Worm (Caenorhabditis elegans) whole organism, L3 larva: ENCODE data around the gene D2024.18.
"Not testable (repeated sequence)": the region's sequence is repeated elsewhere in the genome, so short reads cannot be mapped to it uniquely, and the experiment has no call there.

Experiments
- R02D3.7 ChIP-seq: fragments of 150-350 bp; optimal IDR thresholded peaks from 2 replicates; lab custom pipeline; 2014; ENCODE audit warnings: missing biosample characterization, missing genetic modification characterization
- ZK546.5 ChIP-seq: sonication (generic microtip); optimal IDR thresholded peaks from 2 replicates; lab custom pipeline; 2017; ENCODE audit warnings: missing biosample characterization, missing genetic modification characterization
- aly-2 ChIP-seq: fragments of 150-350 bp; optimal IDR thresholded peaks from 2 replicates; lab custom pipeline; 2014; ENCODE audit warnings: missing biosample characterization, missing genetic modification characterization
- ceh-16 ChIP-seq: sonication (generic microtip); optimal IDR thresholded peaks from 2 replicates; lab custom pipeline; 2017; ENCODE audit warnings: missing biosample characterization, missing genetic modification characterization
- ceh-28 ChIP-seq: fragments of 150-350 bp; optimal IDR thresholded peaks from 2 replicates; lab custom pipeline; 2014; ENCODE audit warnings: missing biosample characterization, missing genetic modification reagents, missing genetic modification characterization
- ceh-9 ChIP-seq: sonication (generic microtip); optimal IDR thresholded peaks from 2 replicates; lab custom pipeline; 2018; ENCODE audit warnings: missing biosample characterization, missing genetic modification characterization
- egl-27 ChIP-seq: sonication (generic microtip); optimal IDR thresholded peaks from 4 replicates; lab custom pipeline; 2017; ENCODE audit warnings: missing biosample characterization, missing genetic modification reagents, missing genetic modification characterization
- egl-5 ChIP-seq: fragments of 150-350 bp; optimal IDR thresholded peaks from 2 replicates; lab custom pipeline; 2017; ENCODE audit warnings: missing biosample characterization, missing genetic modification reagents, missing genetic modification characterization, inconsistent platforms
- elt-1 ChIP-seq: fragments of 150-350 bp; optimal IDR thresholded peaks from 2 replicates; lab custom pipeline; 2014; ENCODE audit warnings: missing biosample characterization, missing genetic modification characterization
- elt-2 ChIP-seq: sonication (generic microtip); optimal IDR thresholded peaks from 2 replicates; lab custom pipeline; 2016; ENCODE audit warnings: missing genetic modification reagents, mild to moderate bottlenecking, missing genetic modification characterization, missing compliant biosample characterization
- eor-1 ChIP-seq, 2 experiments: fragments of 150-350 bp; optimal IDR thresholded peaks; 2 replicates each; lab custom pipeline; 2014 to 2018; ENCODE audit warnings: missing biosample characterization in 2 of 2, missing genetic modification characterization in 2 of 2
- fkh-2 ChIP-seq: fragments of 150-350 bp; optimal IDR thresholded peaks from 2 replicates; lab custom pipeline; 2014; ENCODE audit warnings: missing biosample characterization, missing genetic modification reagents, missing genetic modification characterization
- hmg-11 ChIP-seq: sonication (generic microtip); optimal IDR thresholded peaks from 2 replicates; lab custom pipeline; 2016; ENCODE audit warnings: missing genetic modification characterization, missing compliant biosample characterization
- lin-15B ChIP-seq: fragments of 150-350 bp; optimal IDR thresholded peaks from 2 replicates; lab custom pipeline; 2014; ENCODE audit warnings: missing biosample characterization, missing genetic modification characterization
- lin-39 ChIP-seq: fragments of 150-350 bp; optimal IDR thresholded peaks from 2 replicates; lab custom pipeline; 2018; ENCODE audit warnings: missing biosample characterization, missing genetic modification reagents, missing genetic modification characterization
- lsy-12 ChIP-seq: sonication (generic microtip); optimal IDR thresholded peaks from 2 replicates; lab custom pipeline; 2016; ENCODE audit warnings: mild to moderate bottlenecking, missing genetic modification characterization, missing compliant biosample characterization
- mdl-1 ChIP-seq: fragments of 150-350 bp; optimal IDR thresholded peaks from 2 replicates; lab custom pipeline; 2014; ENCODE audit warnings: missing biosample characterization, missing genetic modification characterization
- mml-1 ChIP-seq: fragments of 150-350 bp; sonication (generic microtip); optimal IDR thresholded peaks from 3 replicates; lab custom pipeline; 2014; ENCODE audit warnings: missing biosample characterization, missing genetic modification characterization
- nfya-1 ChIP-seq: sonication (generic microtip); optimal IDR thresholded peaks from 2 replicates; lab custom pipeline; 2017; ENCODE audit warnings: missing genetic modification characterization, mild to moderate bottlenecking, missing compliant biosample characterization, antibody characterized with exemption, moderate library complexity; ENCODE audit not compliant: insufficient read depth
- nhr-11 ChIP-seq: fragments of 150-350 bp; optimal IDR thresholded peaks from 2 replicates; lab custom pipeline; 2014; ENCODE audit warnings: missing biosample characterization, missing genetic modification characterization
- nhr-12 ChIP-seq: fragments of 150-350 bp; optimal IDR thresholded peaks from 2 replicates; lab custom pipeline; 2014; ENCODE audit warnings: missing biosample characterization, missing genetic modification characterization
- nhr-237 ChIP-seq: fragments of 150-350 bp; optimal IDR thresholded peaks from 2 replicates; lab custom pipeline; 2014; ENCODE audit warnings: missing biosample characterization, missing genetic modification characterization
- nhr-25 ChIP-seq: sonication (generic microtip); optimal IDR thresholded peaks from 2 replicates; lab custom pipeline; 2017; ENCODE audit warnings: missing biosample characterization, missing genetic modification characterization
- nhr-28 ChIP-seq: fragments of 150-350 bp; optimal IDR thresholded peaks from 2 replicates; lab custom pipeline; 2014; ENCODE audit warnings: missing biosample characterization, missing genetic modification characterization
- nhr-67 ChIP-seq: fragments of 150-350 bp; optimal IDR thresholded peaks from 2 replicates; lab custom pipeline; 2014; ENCODE audit warnings: missing biosample characterization, missing genetic modification characterization
- nhr-76 ChIP-seq: fragments of 150-350 bp; sonication (generic microtip); optimal IDR thresholded peaks from 5 replicates; lab custom pipeline; 2014; ENCODE audit warnings: missing biosample characterization, missing genetic modification characterization
- pha-4 ChIP-seq: fragments of 150-350 bp; optimal IDR thresholded peaks from 2 replicates; lab custom pipeline; 2014; ENCODE audit warnings: missing biosample characterization, missing genetic modification reagents, missing genetic modification characterization
- pqm-1 ChIP-seq: fragments of 150-350 bp; optimal IDR thresholded peaks from 2 replicates; lab custom pipeline; 2017; ENCODE audit warnings: missing biosample characterization, missing genetic modification characterization, inconsistent platforms
- skn-1 ChIP-seq: fragments of 150-350 bp; optimal IDR thresholded peaks from 2 replicates; lab custom pipeline; 2014; ENCODE audit warnings: missing biosample characterization, missing genetic modification characterization
- snpc-4 ChIP-seq: fragments of 150-350 bp; optimal IDR thresholded peaks from 2 replicates; lab custom pipeline; 2014; ENCODE audit warnings: missing biosample characterization, missing genetic modification characterization
- tbx-2 ChIP-seq: sonication (generic microtip); optimal IDR thresholded peaks from 2 replicates; lab custom pipeline; 2016; ENCODE audit warnings: mild to moderate bottlenecking, missing genetic modification characterization, missing compliant biosample characterization
- unc-39 ChIP-seq: sonication (generic microtip); optimal IDR thresholded peaks from 4 replicates; lab custom pipeline; 2017; ENCODE audit warnings: missing biosample characterization, missing genetic modification characterization
- unc-62 ChIP-seq: fragments of 150-350 bp; sonication (generic microtip); optimal IDR thresholded peaks from 4 replicates; lab custom pipeline; 2014; ENCODE audit warnings: missing biosample characterization, missing genetic modification reagents, missing genetic modification characterization
- zag-1 ChIP-seq: fragments of 150-350 bp; optimal IDR thresholded peaks from 2 replicates; lab custom pipeline; 2014; ENCODE audit warnings: missing biosample characterization, missing genetic modification characterization
- ztf-11 ChIP-seq: fragments of 150-350 bp; optimal IDR thresholded peaks from 2 replicates; lab custom pipeline; 2014; ENCODE audit warnings: missing biosample characterization, missing genetic modification characterization

D2024.18 gene

ce11 chrIV:7243913-7244312, 6.3 kb upstream of the D2024.18 start, which contains the start of gene afmd-1:
Gene afmd-1 (plus strand): TSS chrIV:7244228.
- TF ChIP-seq nhr-76 (tag; lab: Kevin White, UChicago): peak; percentile 88
- TF ChIP-seq nhr-25: no peak
- TF ChIP-seq, all 47 proteins: peak for 1

- TF ChIP-seq elt-2 (tag; lab: Kevin White, UChicago) (no peak), hmg-11 (tag; lab: Kevin White, UChicago) (no peak), ceh-28 (tag; lab: Kevin White, UChicago) (no peak), elt-1 (no peak), mml-1 (tag; lab: Kevin White, UChicago) (no peak), aly-2 (tag; lab: Kevin White, UChicago) (no peak), tbx-2 (no peak), egl-27 (tag; lab: Kevin White, UChicago) (no peak), ceh-9 (no peak), pha-4 (tag; lab: Kevin White, UChicago) (no peak), skn-1 (tag; lab: Kevin White, UChicago) (no peak), lin-15B (tag; lab: Kevin White, UChicago) (no peak), unc-62 (GFP tag; lab: Kevin White, UChicago) (no peak), egl-5 (no peak), nhr-237 (tag; lab: Kevin White, UChicago) (no peak), mdl-1 (tag; lab: Kevin White, UChicago) (no peak), fkh-2 (tag; lab: Kevin White, UChicago) (no peak)
Observed at ce11 chrIV:7245592-7245991, 4.7 kb upstream of the D2024.18 start.

- TF ChIP-seq eor-1 (tag; optimal IDR thresholded peaks at IDR 0.05; lab: Kevin White, UChicago) (no peak), nhr-11 (no peak), lin-15B (tag; lab: Kevin White, UChicago) (no peak), lin-39 (tag; lab: Kevin White, UChicago) (no peak), nhr-76 (tag; lab: Kevin White, UChicago) (no peak), nhr-28 (tag; lab: Kevin White, UChicago) (no peak), ZK546.5 (tag; lab: Kevin White, UChicago) (no peak), nfya-1 (tag; lab: Kevin White, UChicago) (no peak), unc-39 (tag; lab: Kevin White, UChicago) (no peak), unc-62 (GFP tag; lab: Kevin White, UChicago) (no peak), ztf-11 (no peak), R02D3.7 (no peak), lsy-12 (no peak), egl-27 (tag; lab: Kevin White, UChicago) (no peak), elt-1 (no peak), skn-1 (tag; lab: Kevin White, UChicago) (no peak), ceh-16 (tag; lab: Kevin White, UChicago) (no peak), zag-1 (tag; lab: Kevin White, UChicago) (no peak)
Observed at ce11 chrIV:7246553-7246952, 3.7 kb upstream of the D2024.18 start, which contains the start of gene col-114. Gene col-114 (minus strand): TSS chrIV:7246653.

- not testable (repeated sequence) for TF ChIP-seq nhr-67, nhr-12, skn-1 (tag; lab: Kevin White, UChicago)
Observed at ce11 chrIV:7247243-7247642, 3.0 kb upstream of the D2024.18 start, which contains the start of gene D2024.1. Gene D2024.1 (plus strand): TSS chrIV:7247543.

ce11 chrIV:7253271-7253670, 3.0 kb downstream of the D2024.18 start:
- TF ChIP-seq pqm-1 (tag; lab: Kevin White, UChicago): peak; percentile 25
- TF ChIP-seq ZK546.5 (tag; lab: Kevin White, UChicago): no peak
- peak; percentile 49 for TF ChIP-seq snpc-4
